Worm (Caenorhabditis elegans) whole organism, young adult: Measurements from ENCODE around the gene fipr-13.

Source experiments
- B0019.2 ChIP-seq: fragments of 200-800 bp; sonication (Bioruptor generic); conservative IDR thresholded peaks from 2 replicates; pipeline ENCODE4 v1.3.6; 2022; ENCODE audit warnings: missing genetic modification reagents, missing genetic modification characterization, missing compliant biosample characterization
- C17E4.6 ChIP-seq: fragments of 200-800 bp; sonication (Bioruptor generic); IDR thresholded peaks from 2 replicates; pipeline ENCODE4 v1.3.6; 2022; ENCODE audit warnings: missing genetic modification reagents, missing genetic modification characterization, missing compliant biosample characterization
- F23B12.7 ChIP-seq: sonication (generic microtip); optimal IDR thresholded peaks from 2 replicates; lab custom pipeline; 2017; ENCODE audit warnings: missing genetic modification characterization, mild to moderate bottlenecking, missing compliant biosample characterization, antibody characterized with exemption, moderate library complexity; ENCODE audit not compliant: insufficient read depth
- F52B5.7 ChIP-seq: sonication (generic microtip); optimal IDR thresholded peaks from 2 replicates; lab custom pipeline; 2016; ENCODE audit warnings: mild to moderate bottlenecking, missing genetic modification characterization, missing compliant biosample characterization
- F57A8.1 ChIP-seq: fragments of 200-800 bp; sonication (Bioruptor generic); optimal IDR thresholded peaks from 2 replicates; lab custom pipeline; 2018; ENCODE audit warnings: mild to moderate bottlenecking, missing genetic modification characterization, moderate library complexity, missing compliant biosample characterization
- F57C9.4 ChIP-seq: sonication (generic microtip); optimal IDR thresholded peaks from 2 replicates; lab custom pipeline; 2017; ENCODE audit warnings: mild to moderate bottlenecking, missing genetic modification characterization, missing compliant biosample characterization
- K12H6.12 ChIP-seq: fragments of 200-800 bp; sonication (Bioruptor generic); optimal IDR thresholded peaks from 2 replicates; lab custom pipeline; 2018; ENCODE audit warnings: mild to moderate bottlenecking, missing genetic modification characterization, missing compliant biosample characterization
- Y53F4B.3 ChIP-seq: fragments of 200-800 bp; sonication (Bioruptor generic); IDR thresholded peaks from 2 replicates; pipeline ENCODE4 v1.3.6; 2022; ENCODE audit warnings: missing genetic modification reagents, missing genetic modification characterization, missing compliant biosample characterization
- Y53G8AR.9 ChIP-seq: fragments of 200-800 bp; sonication (Bioruptor generic); conservative IDR thresholded peaks from 2 replicates; pipeline ENCODE4 v1.3.6; 2022; ENCODE audit warnings: missing genetic modification reagents, missing genetic modification characterization, missing compliant biosample characterization
- ama-1 ChIP-seq, 3 experiments: fragments of 150-350 bp in 1 of 3; sonication (generic microtip) in 2 of 3; optimal IDR thresholded peaks; 2 replicates each; lab custom pipeline; 2014 to 2018; ENCODE audit warnings: missing biosample characterization in 2 of 3, missing genetic modification characterization in 2 of 3, missing genetic modification reagents in 2 of 3
- aptf-2 ChIP-seq: fragments of 200-800 bp; sonication (Bioruptor generic); conservative IDR thresholded peaks from 2 replicates; pipeline ENCODE4 v1.3.6; 2022; ENCODE audit warnings: missing genetic modification reagents, missing genetic modification characterization, missing compliant biosample characterization
- aptf-3 ChIP-seq: fragments of 200-800 bp; sonication (Bioruptor generic); IDR thresholded peaks from 2 replicates; pipeline ENCODE4 v1.3.6; 2022; ENCODE audit warnings: missing genetic modification characterization, missing compliant biosample characterization
- atf-7 ChIP-seq: sonication (generic microtip); optimal IDR thresholded peaks from 2 replicates; lab custom pipeline; 2017; ENCODE audit warnings: mild to moderate bottlenecking, missing genetic modification characterization, missing compliant biosample characterization
- attf-5 ChIP-seq: fragments of 200-800 bp; sonication (Bioruptor generic); optimal IDR thresholded peaks from 2 replicates; lab custom pipeline; 2018; ENCODE audit warnings: mild to moderate bottlenecking, missing genetic modification characterization, missing compliant biosample characterization
- cebp-1 ChIP-seq, 2 experiments: fragments of 200-800 bp in 1 of 2; sonication (Bioruptor generic) in 1 of 2; sonication (generic microtip) in 1 of 2; IDR thresholded peaks in 1 of 2; optimal IDR thresholded peaks in 1 of 2; 2 replicates each; pipeline versions ENCODE4 v1.3.6 to Lab custom; 2017 to 2022; ENCODE audit warnings: missing compliant biosample characterization in 2 of 2, missing genetic modification characterization in 2 of 2, mild to moderate bottlenecking in 1 of 2, missing genetic modification reagents in 1 of 2, moderate library complexity in 1 of 2
- cebp-2 ChIP-seq: fragments of 200-800 bp; sonication (Bioruptor generic); IDR thresholded peaks from 2 replicates; pipeline ENCODE4 v1.3.6; 2022; ENCODE audit warnings: missing genetic modification characterization, missing compliant biosample characterization
- ceh-100 ChIP-seq: fragments of 200-800 bp; sonication (Bioruptor generic); IDR thresholded peaks from 2 replicates; pipeline ENCODE4 v1.3.6; 2022; ENCODE audit warnings: missing genetic modification reagents, missing genetic modification characterization, missing compliant biosample characterization
- ceh-40 ChIP-seq: fragments of 200-800 bp; sonication (Bioruptor generic); IDR thresholded peaks from 2 replicates; pipeline ENCODE4 v1.3.6; 2022; ENCODE audit warnings: missing genetic modification characterization, missing compliant biosample characterization
- chd-7 ChIP-seq: sonication (generic microtip); optimal IDR thresholded peaks from 2 replicates; lab custom pipeline; 2016; ENCODE audit warnings: mild to moderate bottlenecking, missing genetic modification characterization, moderate library complexity, missing compliant biosample characterization
- dox-1 ChIP-seq: fragments of 200-800 bp; sonication (Bioruptor generic); IDR thresholded peaks from 2 replicates; pipeline ENCODE4 v1.3.6; 2022; ENCODE audit warnings: missing genetic modification reagents, missing genetic modification characterization, missing compliant biosample characterization
- dpl-1 ChIP-seq: fragments of 150-350 bp; optimal IDR thresholded peaks from 2 replicates; lab custom pipeline; 2014; ENCODE audit warnings: missing biosample characterization, missing genetic modification reagents, missing genetic modification characterization
- efl-1 ChIP-seq: fragments of 150-350 bp; optimal IDR thresholded peaks from 2 replicates; lab custom pipeline; 2014; ENCODE audit warnings: missing biosample characterization, missing genetic modification reagents, missing genetic modification characterization
- gei-17 ChIP-seq: fragments of 200-800 bp; sonication (Bioruptor generic); optimal IDR thresholded peaks from 2 replicates; lab custom pipeline; 2018; ENCODE audit warnings: mild to moderate bottlenecking, missing genetic modification characterization, missing compliant biosample characterization
- hsf-1 ChIP-seq: fragments of 200-800 bp; sonication (Bioruptor generic); IDR thresholded peaks from 2 replicates; pipeline ENCODE4 v1.3.6; 2022; ENCODE audit warnings: missing genetic modification reagents, missing genetic modification characterization, missing compliant biosample characterization
- lin-35 ChIP-seq, 3 experiments: fragments of 150-350 bp in 2 of 3; sonication (generic microtip) in 1 of 3; optimal IDR thresholded peaks; 2 replicates each; lab custom pipeline; 2014 to 2018; ENCODE audit warnings: missing biosample characterization in 3 of 3, missing genetic modification characterization in 3 of 3, missing genetic modification reagents in 3 of 3
- lin-40 ChIP-seq: sonication (generic microtip); optimal IDR thresholded peaks from 2 replicates; lab custom pipeline; 2016; ENCODE audit warnings: missing genetic modification characterization, mild to moderate bottlenecking, missing compliant biosample characterization, missing genotype, missing genetic modification reagents
- lin-54 ChIP-seq: fragments of 200-800 bp; sonication (Bioruptor generic); optimal IDR thresholded peaks from 2 replicates; lab custom pipeline; 2018; ENCODE audit warnings: mild to moderate bottlenecking, missing genetic modification characterization, missing compliant biosample characterization
- lir-1 ChIP-seq: fragments of 200-800 bp; sonication (Bioruptor generic); conservative IDR thresholded peaks from 2 replicates; pipeline ENCODE4 v1.3.6; 2022; ENCODE audit warnings: missing genetic modification reagents, missing genetic modification characterization, missing compliant biosample characterization
- madf-6 ChIP-seq: fragments of 200-800 bp; sonication (Bioruptor generic); IDR thresholded peaks from 2 replicates; pipeline ENCODE4 v1.3.6; 2022; ENCODE audit warnings: missing genetic modification reagents, missing genetic modification characterization, missing compliant biosample characterization
- madf-8 ChIP-seq: fragments of 200-800 bp; sonication (Bioruptor generic); conservative IDR thresholded peaks from 2 replicates; pipeline ENCODE4 v1.3.6; 2022; ENCODE audit warnings: missing genetic modification reagents, missing genetic modification characterization, missing compliant biosample characterization
- mel-28 ChIP-seq: sonication (generic microtip); optimal IDR thresholded peaks from 2 replicates; lab custom pipeline; 2016; ENCODE audit warnings: borderline replicate concordance, mild to moderate bottlenecking, missing genetic modification characterization, missing compliant biosample characterization
- nfya-2 ChIP-seq: fragments of 200-800 bp; sonication (Bioruptor generic); IDR thresholded peaks from 2 replicates; pipeline ENCODE4 v1.3.6; 2022; ENCODE audit warnings: missing genetic modification reagents, missing genetic modification characterization, missing compliant biosample characterization
- nfyb-1 ChIP-seq: fragments of 200-800 bp; sonication (Bioruptor generic); IDR thresholded peaks from 2 replicates; pipeline ENCODE4 v1.3.6; 2022; ENCODE audit warnings: missing genetic modification reagents, missing genetic modification characterization, missing compliant biosample characterization
- nhr-120 ChIP-seq: fragments of 200-800 bp; sonication (Bioruptor generic); IDR thresholded peaks from 2 replicates; pipeline ENCODE4 v1.3.6; 2022; ENCODE audit warnings: missing genetic modification characterization, missing compliant biosample characterization
- nhr-179 ChIP-seq: sonication (generic microtip); optimal IDR thresholded peaks from 2 replicates; lab custom pipeline; 2016; ENCODE audit warnings: mild to moderate bottlenecking, missing genetic modification characterization, missing compliant biosample characterization
- nhr-80 ChIP-seq: sonication (generic microtip); optimal IDR thresholded peaks from 2 replicates; lab custom pipeline; 2016; ENCODE audit warnings: missing genetic modification characterization, missing compliant biosample characterization
- rcor-1 ChIP-seq: fragments of 200-800 bp; sonication (Bioruptor generic); IDR thresholded peaks from 2 replicates; pipeline ENCODE4 v1.3.6; 2022; ENCODE audit warnings: missing genetic modification reagents, missing genetic modification characterization, missing compliant biosample characterization
- snpc-4 ChIP-seq, 5 experiments: fragments of 150-350 bp in 1 of 5; sonication (generic microtip) in 4 of 5; optimal IDR thresholded peaks; 2 replicates each; lab custom pipeline; 2014 to 2018; ENCODE audit warnings: missing genetic modification characterization in 5 of 5, missing biosample characterization in 3 of 5, antibody characterized with exemption in 2 of 5, mild to moderate bottlenecking in 2 of 5, missing compliant biosample characterization in 2 of 5, missing genotype in 2 of 5, moderate library complexity in 2 of 5, missing genetic modification reagents in 1 of 5
- sptf-2 ChIP-seq: fragments of 200-800 bp; sonication (Bioruptor generic); optimal IDR thresholded peaks from 2 replicates; lab custom pipeline; 2018; ENCODE audit warnings: mild to moderate bottlenecking, missing genetic modification characterization, missing compliant biosample characterization
- tbp1 ChIP-seq: fragments of 200-800 bp; sonication (Bioruptor generic); optimal IDR thresholded peaks from 2 replicates; lab custom pipeline; 2018; ENCODE audit warnings: mild to moderate bottlenecking, missing genetic modification characterization, missing compliant biosample characterization
- zim-3 ChIP-seq: sonication (generic microtip); optimal IDR thresholded peaks from 2 replicates; lab custom pipeline; 2017; ENCODE audit warnings: mild to moderate bottlenecking, missing genetic modification characterization, moderate library complexity, missing compliant biosample characterization
- ztf-28 ChIP-seq: fragments of 200-800 bp; sonication (Bioruptor generic); IDR thresholded peaks from 2 replicates; pipeline ENCODE4 v1.3.6; 2022; ENCODE audit warnings: missing genetic modification reagents, missing genetic modification characterization, missing compliant biosample characterization

The fipr-13 gene

DNA sequence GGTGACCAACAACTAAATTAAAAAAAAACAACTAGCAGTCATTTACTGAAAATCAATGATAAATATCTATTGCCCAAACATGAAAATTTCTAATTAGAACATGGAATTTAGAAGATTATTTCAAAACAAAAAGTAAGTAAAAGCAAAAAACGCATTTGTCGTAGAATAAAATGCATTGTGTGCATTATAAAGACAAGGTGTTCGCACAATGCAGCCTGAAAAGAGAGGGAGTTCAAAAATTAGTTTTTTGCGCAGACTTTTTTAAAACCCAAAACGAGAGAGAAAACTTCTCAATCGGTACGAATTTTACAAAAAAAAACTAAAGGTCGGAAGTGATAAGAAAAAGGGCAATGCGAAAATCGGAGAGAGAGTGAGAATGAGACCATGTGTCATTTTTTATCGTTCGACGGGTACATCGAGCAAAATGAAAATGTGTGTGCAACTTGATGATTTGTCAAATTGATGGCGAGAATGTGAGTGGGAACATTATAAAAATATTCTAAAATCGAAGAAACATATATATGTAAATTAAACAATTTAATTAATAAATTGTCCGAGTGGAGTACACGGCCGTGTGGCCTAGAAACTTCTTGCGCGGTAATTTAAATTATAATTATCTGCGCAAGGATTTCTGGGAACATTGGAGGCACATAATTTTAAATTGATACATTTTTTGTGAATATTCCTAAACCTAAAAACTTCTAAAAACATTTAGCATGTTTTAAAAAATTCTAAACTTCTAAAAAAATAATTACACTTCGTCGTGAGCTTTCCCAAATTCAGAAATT is 32.7 kb upstream of the fipr-13 start:
- TF ChIP-seq dpl-1 (GFP tag; lab: Kevin White, UChicago) (peak; percentile 11), madf-6 (GFP tag; lab: Robert Waterston, UW) (peak; percentile 60; the same call in 1 of the 2 replicates), lin-54 (GFP tag; lab: Kevin White, UChicago) (peak; percentile 66), cebp-1 (GFP tag; IDR thresholded peaks at IDR 0.05; lab: Robert Waterston, UW) (no peak), cebp-1 (tag; optimal IDR thresholded peaks at IDR 0.05; lab: Kevin White, UChicago) (peak; percentile 9), madf-8 (GFP tag; lab: Robert Waterston, UW) (0 out of 2 replicates have a peak, but pooled peaks have one; percentile 10), efl-1 (peak; percentile 57), F23B12.7 (peak; percentile 17), nhr-80 (tag; lab: Kevin White, UChicago) (peak; percentile 79), lin-35 (GFP tag; optimal IDR thresholded peaks at IDR 0.05; lab: Kevin White, UChicago) (peak in 1 of 3 experiments; percentile 70), snpc-4 (GFP tag; optimal IDR thresholded peaks at IDR 0.05; lab: Kevin White, UChicago) (no peak), snpc-4 (tag; optimal IDR thresholded peaks at IDR 0.05; lab: Kevin White, UChicago) (peak in 1 of 4 experiments; percentile 34), ama-1 (optimal IDR thresholded peaks at IDR 0.05; lab: Kevin White, UChicago) (no peak), ama-1 (GFP tag; optimal IDR thresholded peaks at IDR 0.05; lab: Kevin White, UChicago) (no peak), dox-1 (GFP tag; lab: Robert Waterston, UW) (peak; percentile 50), nhr-179 (tag; lab: Kevin White, UChicago) (no peak), F57A8.1 (GFP tag; lab: Kevin White, UChicago) (no peak), lin-40 (tag; lab: Kevin White, UChicago) (peak; percentile 41), attf-5 (GFP tag; lab: Kevin White, UChicago) (peak; percentile 17), lir-1 (GFP tag; lab: Robert Waterston, UW) (0 out of 2 replicates have a peak, but pooled peaks have one; percentile 23), F57C9.4 (tag; lab: Kevin White, UChicago) (no peak), ceh-40 (GFP tag; lab: Robert Waterston, UW) (no peak)
- TF ChIP-seq, all 124 proteins: peak for 14

DNA sequence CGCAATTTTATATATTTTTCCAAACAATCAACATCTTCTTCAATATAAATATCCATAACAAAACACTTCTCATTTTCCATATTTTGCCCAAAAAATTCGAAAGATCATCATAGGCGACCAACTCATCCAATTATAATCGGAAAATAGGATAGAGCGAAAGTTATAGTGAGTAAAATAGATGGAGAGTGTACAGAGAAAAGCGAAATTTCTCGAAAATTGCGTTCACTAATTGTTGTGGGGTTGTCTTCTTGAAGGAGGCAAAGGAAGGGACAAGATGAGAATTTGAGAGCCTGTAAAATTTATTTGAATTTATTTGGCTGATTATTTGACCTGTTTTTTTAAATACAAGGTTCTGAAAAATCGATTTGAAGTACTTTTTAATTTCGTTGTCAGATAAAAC is 28.7 kb upstream of the fipr-13 start:
- TF ChIP-seq zim-3 (tag; lab: Kevin White, UChicago): no peak
- TF ChIP-seq rcor-1 (GFP tag; lab: Robert Waterston, UW): no peak
- TF ChIP-seq K12H6.12 (tag; lab: Kevin White, UChicago): no peak
- TF ChIP-seq Y53F4B.3 (GFP tag; lab: Robert Waterston, UW): no peak
- TF ChIP-seq ztf-28 (GFP tag; lab: Robert Waterston, UW): no peak
- no peak for TF ChIP-seq cebp-2 (GFP tag; lab: Robert Waterston, UW)
- no peak for TF ChIP-seq mel-28 (tag; lab: Kevin White, UChicago)
- TF ChIP-seq atf-7 (tag; lab: Kevin White, UChicago): no peak
- TF ChIP-seq aptf-2 (GFP tag; lab: Robert Waterston, UW): no peak
- TF ChIP-seq nfyb-1: no peak
- TF ChIP-seq sptf-2 (GFP tag; lab: Kevin White, UChicago): no peak
- no peak for TF ChIP-seq tbp1 (GFP tag; lab: Kevin White, UChicago)
- TF ChIP-seq C17E4.6 (GFP tag; lab: Robert Waterston, UW): no peak
- TF ChIP-seq, all 124 proteins: peak for 0

DNA sequence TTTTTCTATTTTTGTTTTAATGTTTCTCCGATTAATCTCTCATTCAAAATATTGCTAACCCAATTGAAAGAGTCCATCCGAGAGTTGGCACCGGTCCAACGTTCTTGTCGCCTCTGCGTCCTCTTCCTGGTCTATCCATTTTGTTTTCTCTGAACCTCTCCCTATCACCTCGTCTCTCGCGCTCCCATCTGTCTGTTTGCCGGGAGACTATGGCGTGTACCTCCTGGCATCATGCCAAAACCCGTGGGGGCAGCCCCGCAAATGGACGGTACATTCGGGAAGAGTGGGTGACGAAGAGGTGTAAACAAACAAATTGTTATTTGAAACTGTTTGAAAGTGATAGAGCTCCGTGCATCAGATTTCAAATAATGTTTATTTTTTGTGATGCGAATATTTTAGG is 28.0 kb upstream of the fipr-13 start, which contains the start of gene T06E8.2:
Gene T06E8.2 (minus strand): TSS at position 139 of the 400 bp plus-strand sequence.
- TF ChIP-seq gei-17 (no peak), nhr-120 (GFP tag; lab: Robert Waterston, UW) (no peak), madf-6 (GFP tag; lab: Robert Waterston, UW) (no peak), chd-7 (peak; percentile 52), snpc-4 (GFP tag; optimal IDR thresholded peaks at IDR 0.05; lab: Kevin White, UChicago) (no peak), snpc-4 (tag; optimal IDR thresholded peaks at IDR 0.05; lab: Kevin White, UChicago) (no peak), aptf-3 (GFP tag; lab: Robert Waterston, UW) (no peak), B0019.2 (GFP tag; lab: Robert Waterston, UW) (no peak), aptf-2 (GFP tag; lab: Robert Waterston, UW) (no peak), F52B5.7 (no peak), ama-1 (optimal IDR thresholded peaks at IDR 0.05; lab: Kevin White, UChicago) (no peak), ama-1 (GFP tag; optimal IDR thresholded peaks at IDR 0.05; lab: Kevin White, UChicago) (no peak), Y53G8AR.9 (GFP tag; lab: Robert Waterston, UW) (0 out of 2 replicates have a peak, but pooled peaks have one; percentile 31), hsf-1 (no peak), ceh-100 (no peak), nfya-2 (GFP tag; lab: Robert Waterston, UW) (no peak), atf-7 (tag; lab: Kevin White, UChicago) (no peak)
